Fruit fly (Drosophila melanogaster) whole organism, embryonic: ENCODE data around the gene mRpL15.

Experiments used
- Asciz ChIP-seq: fragments of 200-800 bp; sonication (Bioruptor generic); optimal IDR thresholded peaks from 2 replicates; lab custom pipeline; 2017; ENCODE audit warnings: missing biosample characterization, mild to moderate bottlenecking, missing genetic modification characterization, missing genetic modification reagents
- BEAF-32 ChIP-seq: fragments of 200-800 bp; sonication (Bioruptor generic); optimal IDR thresholded peaks from 3 replicates; lab custom pipeline; 2017; ENCODE audit warnings: missing biosample characterization, missing genetic modification characterization, mild to moderate bottlenecking, moderate library complexity, missing genetic modification reagents
- C15 ChIP-seq: fragments of 200-800 bp; sonication (Bioruptor generic); IDR thresholded peaks from 3 replicates; pipeline ENCODE4 v1.3.6; 2022; ENCODE audit warnings: missing biosample characterization, missing genetic modification characterization
- CG10959 ChIP-seq: fragments of 200-800 bp; sonication (Bioruptor generic); IDR thresholded peaks from 2 replicates; pipeline ENCODE4 v1.3.6; 2022; ENCODE audit warnings: missing biosample characterization, missing genetic modification characterization
- CG11723 ChIP-seq: fragments of 200-800 bp; sonication (Bioruptor generic); optimal IDR thresholded peaks from 2 replicates; lab custom pipeline; 2017; ENCODE audit warnings: missing biosample characterization, mild to moderate bottlenecking, missing genetic modification characterization
- CG12769 ChIP-seq: fragments of 200-800 bp; sonication (Bioruptor generic); optimal IDR thresholded peaks from 2 replicates; lab custom pipeline; 2019; ENCODE audit warnings: missing biosample characterization, mild to moderate bottlenecking, missing genetic modification characterization, moderate library complexity
- CG13287 ChIP-seq: fragments of 200-800 bp; sonication (Bioruptor generic); IDR thresholded peaks from 2 replicates; pipeline ENCODE4 v1.3.6; 2022; ENCODE audit warnings: missing biosample characterization, missing genetic modification characterization; ENCODE audit not compliant: partially characterized antibody
- CG16813 ChIP-seq: fragments of 200-800 bp; sonication (Bioruptor generic); IDR thresholded peaks from 3 replicates; pipeline ENCODE4 v1.3.6; 2022; ENCODE audit warnings: missing biosample characterization, missing genetic modification characterization; ENCODE audit not compliant: partially characterized antibody
- CG16863 ChIP-seq: fragments of 200-800 bp; sonication (Bioruptor generic); optimal IDR thresholded peaks from 3 replicates; lab custom pipeline; 2016; ENCODE audit warnings: missing biosample characterization, missing genetic modification characterization
- CG17186 ChIP-seq: fragments of 200-800 bp; sonication (Bioruptor generic); optimal IDR thresholded peaks from 3 replicates; lab custom pipeline; 2017; ENCODE audit warnings: missing biosample characterization, missing genetic modification reagents, missing genetic modification characterization
- CG17802 ChIP-seq: fragments of 200-800 bp; sonication (Bioruptor generic); optimal IDR thresholded peaks from 2 replicates; lab custom pipeline; 2018; ENCODE audit warnings: missing biosample characterization, mild to moderate bottlenecking, missing genetic modification characterization, moderate library complexity
- CG30431 ChIP-seq: fragments of 200-800 bp; sonication (Bioruptor generic); optimal IDR thresholded peaks from 2 replicates; lab custom pipeline; 2017; ENCODE audit warnings: missing biosample characterization, missing genetic modification characterization
- CG3163 ChIP-seq: fragments of 200-800 bp; sonication (Bioruptor generic); optimal IDR thresholded peaks from 3 replicates; lab custom pipeline; 2016; ENCODE audit warnings: missing biosample characterization, missing genetic modification characterization
- CG32772 ChIP-seq: fragments of 200-800 bp; sonication (Bioruptor generic); IDR thresholded peaks from 2 replicates; pipeline ENCODE4 v1.3.6; 2022; ENCODE audit warnings: missing biosample characterization, missing genetic modification characterization
- CG3847 ChIP-seq: fragments of 200-800 bp; sonication (Bioruptor generic); IDR thresholded peaks from 2 replicates; pipeline ENCODE4 v1.3.6; 2022; ENCODE audit warnings: missing biosample characterization, missing genetic modification characterization
- CG3995 ChIP-seq: fragments of 200-800 bp; sonication (Bioruptor generic); optimal IDR thresholded peaks from 3 replicates; lab custom pipeline; 2016; ENCODE audit warnings: missing biosample characterization, missing genetic modification characterization
- CG4360 ChIP-seq: fragments of 200-800 bp; sonication (Bioruptor generic); IDR thresholded peaks from 2 replicates; pipeline ENCODE4 v1.3.6; 2022; ENCODE audit warnings: missing biosample characterization, missing genetic modification characterization
- CG6175 ChIP-seq: fragments of 200-800 bp; sonication (Bioruptor generic); IDR thresholded peaks from 3 replicates; pipeline ENCODE4 v1.3.6; 2022; ENCODE audit warnings: missing biosample characterization, missing genetic modification characterization
- CG6272 ChIP-seq: fragments of 200-800 bp; sonication (Bioruptor generic); IDR thresholded peaks from 2 replicates; pipeline ENCODE4 v1.3.6; 2022; ENCODE audit warnings: missing biosample characterization, missing genetic modification characterization
- CG6689 ChIP-seq: fragments of 200-800 bp; sonication (Bioruptor generic); IDR thresholded peaks from 2 replicates; pipeline ENCODE4 v1.3.6; 2022; ENCODE audit warnings: missing biosample characterization, missing genetic modification characterization
- CG6813 ChIP-seq: fragments of 200-800 bp; sonication (Bioruptor generic); optimal IDR thresholded peaks from 2 replicates; lab custom pipeline; 2017; ENCODE audit warnings: missing biosample characterization, missing genetic modification characterization, mild to moderate bottlenecking, moderate library complexity, missing genetic modification reagents
- CG7372 ChIP-seq: fragments of 200-800 bp; sonication (Bioruptor generic); IDR thresholded peaks from 2 replicates; pipeline ENCODE4 v1.3.6; 2022; ENCODE audit warnings: missing biosample characterization, missing genetic modification characterization
- Dbx ChIP-seq: fragments of 200-800 bp; sonication (Bioruptor generic); IDR thresholded peaks from 3 replicates; pipeline ENCODE4 v1.3.6; 2022; ENCODE audit warnings: missing biosample characterization, missing genetic modification characterization
- Dip3 ChIP-seq: fragments of 200-800 bp; sonication (Bioruptor generic); optimal IDR thresholded peaks from 3 replicates; lab custom pipeline; 2016; ENCODE audit warnings: missing biosample characterization, missing genetic modification characterization
- Eip74EF ChIP-seq, 2 experiments: fragments of 200-800 bp in 1 of 2; fragments of >200 bp in 1 of 2; sonication (Bioruptor generic) in 1 of 2; optimal IDR thresholded peaks; 2 replicates each; lab custom pipeline; 2017 to 2019; ENCODE audit warnings: missing biosample characterization in 2 of 2, missing genetic modification characterization in 2 of 2, mild to moderate bottlenecking in 1 of 2, moderate library complexity in 1 of 2
- H15 ChIP-seq: fragments of 200-800 bp; sonication (Bioruptor generic); IDR thresholded peaks from 3 replicates; pipeline ENCODE4 v1.3.6; 2022; ENCODE audit warnings: missing biosample characterization, missing genetic modification characterization
- Lpt ChIP-seq: fragments of >200 bp; optimal IDR thresholded peaks from 2 replicates; lab custom pipeline; 2018; ENCODE audit warnings: missing biosample characterization, missing genetic modification characterization
- Nf-YA ChIP-seq: fragments of 200-800 bp; sonication (Bioruptor generic); IDR thresholded peaks from 2 replicates; pipeline ENCODE4 v1.3.6; 2022; ENCODE audit warnings: missing biosample characterization, missing genetic modification characterization
- Opbp ChIP-seq: fragments of 200-800 bp; sonication (Bioruptor generic); IDR thresholded peaks from 3 replicates; pipeline ENCODE4 v1.3.6; 2022; ENCODE audit warnings: missing biosample characterization, missing genetic modification characterization; ENCODE audit not compliant: partially characterized antibody
- Pdp1 ChIP-seq, 2 experiments: fragments of 200-800 bp; sonication (Bioruptor generic); optimal IDR thresholded peaks; 3 replicates each; lab custom pipeline; 2016; ENCODE audit warnings: missing biosample characterization in 2 of 2, missing genetic modification characterization in 2 of 2, mild to moderate bottlenecking in 1 of 2, moderate library complexity in 1 of 2
- Taf1 ChIP-seq: fragments of 200-800 bp; sonication (Bioruptor generic); IDR thresholded peaks from 2 replicates; pipeline ENCODE4 v1.3.6; 2022; ENCODE audit warnings: missing biosample characterization, missing genetic modification characterization
- bbx ChIP-seq: fragments of 200-800 bp; sonication (Bioruptor generic); IDR thresholded peaks from 2 replicates; pipeline ENCODE4 v1.3.6; 2022; ENCODE audit warnings: missing biosample characterization, missing genetic modification characterization; ENCODE audit not compliant: partially characterized antibody
- crp ChIP-seq, 2 experiments: fragments of 200-800 bp; sonication (Bioruptor generic); optimal IDR thresholded peaks; 2 replicates in 1 of 2; 3 replicates in 1 of 2; lab custom pipeline; 2017; ENCODE audit warnings: missing biosample characterization in 2 of 2, missing genetic modification characterization in 2 of 2, mild to moderate bottlenecking in 1 of 2, moderate library complexity in 1 of 2
- dan ChIP-seq: fragments of 200-800 bp; sonication (Bioruptor generic); IDR thresholded peaks from 2 replicates; pipeline ENCODE4 v1.3.6; 2022; ENCODE audit warnings: missing biosample characterization, missing genetic modification characterization
- dmrt11E ChIP-seq: fragments of 200-800 bp; sonication (Bioruptor generic); optimal IDR thresholded peaks from 3 replicates; lab custom pipeline; 2018; ENCODE audit warnings: missing biosample characterization, mild to moderate bottlenecking, missing genetic modification characterization, moderate library complexity
- ems ChIP-seq: fragments of 200-800 bp; sonication (Bioruptor generic); optimal IDR thresholded peaks from 3 replicates; lab custom pipeline; 2016; ENCODE audit warnings: missing biosample characterization, missing genetic modification characterization
- fd102C ChIP-seq: fragments of 200-800 bp; sonication (Bioruptor generic); optimal IDR thresholded peaks from 2 replicates; lab custom pipeline; 2018; ENCODE audit warnings: missing biosample characterization, mild to moderate bottlenecking, missing genetic modification characterization, moderate library complexity
- h ChIP-seq: fragments of >200 bp; optimal IDR thresholded peaks from 2 replicates; lab custom pipeline; 2017
- hkb ChIP-seq, 2 experiments: fragments of 200-800 bp in 1 of 2; fragments of >200 bp in 1 of 2; sonication (Bioruptor generic) in 1 of 2; IDR thresholded peaks in 1 of 2; optimal IDR thresholded peaks in 1 of 2; 2 replicates each; pipeline versions ENCODE4 v1.3.6 to Lab custom; 2017 to 2022; ENCODE audit warnings: missing biosample characterization in 1 of 2, missing genetic modification characterization in 1 of 2
- jumu ChIP-seq: fragments of 200-800 bp; sonication (Bioruptor generic); optimal IDR thresholded peaks from 3 replicates; lab custom pipeline; 2016; ENCODE audit warnings: missing biosample characterization, missing genetic modification characterization
- kah ChIP-seq: fragments of 200-800 bp; sonication (Bioruptor generic); optimal IDR thresholded peaks from 2 replicates; lab custom pipeline; 2018; ENCODE audit warnings: missing biosample characterization, mild to moderate bottlenecking, missing genetic modification characterization
- nau ChIP-seq: fragments of 200-800 bp; sonication (Bioruptor generic); optimal IDR thresholded peaks from 3 replicates; lab custom pipeline; 2017; ENCODE audit warnings: missing biosample characterization, mild to moderate bottlenecking, missing genetic modification characterization, missing genetic modification reagents
- onecut ChIP-seq: fragments of 200-800 bp; sonication (Bioruptor generic); IDR thresholded peaks from 2 replicates; pipeline ENCODE4 v1.3.6; 2022; ENCODE audit warnings: missing biosample characterization, missing genetic modification characterization
- prd ChIP-seq, 3 experiments: fragments of >200 bp in 2 of 3; fragments of 200-800 bp in 1 of 3; sonication (Bioruptor generic) in 1 of 3; optimal IDR thresholded peaks in 2 of 3; IDR thresholded peaks in 1 of 3; 2 replicates in 2 of 3; 3 replicates in 1 of 3; pipeline versions ENCODE4 v1.3.6 to Lab custom; 2017 to 2022; ENCODE audit warnings: missing biosample characterization in 1 of 3, missing genetic modification characterization in 1 of 3
- trem ChIP-seq: fragments of 200-800 bp; optimal IDR thresholded peaks from 3 replicates; lab custom pipeline; 2019; ENCODE audit warnings: missing biosample characterization, mild to moderate bottlenecking, missing genetic modification characterization, moderate library complexity
- tup ChIP-seq: fragments of 200-800 bp; sonication (Bioruptor generic); optimal IDR thresholded peaks from 2 replicates; lab custom pipeline; 2016; ENCODE audit warnings: missing biosample characterization, mild to moderate bottlenecking, missing genetic modification characterization, moderate library complexity
- vnd ChIP-seq: fragments of 200-800 bp; sonication (Bioruptor generic); IDR thresholded peaks from 3 replicates; pipeline ENCODE4 v1.3.6; 2022; ENCODE audit warnings: missing biosample characterization, missing genetic modification characterization; ENCODE audit not compliant: partially characterized antibody

mRpL15 gene

DNA sequence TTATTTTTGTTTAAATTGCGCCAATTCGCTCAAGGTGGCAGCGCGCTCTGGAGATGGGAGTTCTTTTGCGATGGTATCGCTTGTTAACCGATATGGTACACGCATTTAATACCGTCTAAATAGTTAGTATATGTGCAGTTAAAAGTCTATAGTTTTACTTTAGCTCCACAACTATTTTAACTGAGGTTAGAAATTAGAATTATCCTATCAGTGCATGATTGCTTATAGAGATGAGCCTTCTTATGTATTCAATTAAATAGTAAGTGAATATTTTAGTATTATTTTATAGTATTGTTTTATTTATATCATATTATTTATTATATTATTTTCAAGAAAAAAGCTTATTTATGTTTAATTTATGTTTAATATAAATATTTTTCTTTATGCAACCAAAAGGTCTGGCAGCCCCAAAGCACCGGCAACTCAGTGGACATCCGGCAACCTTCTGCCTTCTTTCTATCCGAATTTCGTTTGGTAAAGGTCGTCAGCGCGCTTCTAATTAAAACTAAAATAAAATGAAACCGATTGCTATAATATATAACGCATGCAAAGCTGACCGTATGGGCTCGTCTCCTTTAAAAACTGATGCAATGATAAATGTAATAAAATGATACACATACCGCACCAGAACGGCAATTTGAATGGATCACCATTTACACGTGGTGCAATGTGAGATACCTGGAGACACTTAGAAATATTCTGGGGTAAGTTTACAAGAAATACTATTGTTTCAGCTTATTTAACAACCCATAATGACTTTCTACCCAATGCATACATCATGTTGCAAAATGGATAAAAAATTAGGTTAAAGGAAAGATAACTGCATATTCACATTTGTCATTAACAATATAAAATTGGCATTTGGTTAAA lies 17.0 kb upstream of the mRpL15 start, which contains the start of gene CG5199 (continued):
- TF ChIP-seq trem (tag; lab: Kevin White, UChicago), result peak; percentile 93
- peak; percentile 65 for TF ChIP-seq CG7372 (GFP tag; lab: Robert Waterston, UW)
- TF ChIP-seq C15 (GFP tag; lab: Robert Waterston, UW), result no peak
- TF ChIP-seq CG17186 (GFP tag; lab: Kevin White, UChicago), result peak; percentile 41
- peak; percentile 24 for TF ChIP-seq Dip3
- peak; percentile 7 for TF ChIP-seq tup (GFP tag; lab: Kevin White, UChicago)
- peak; percentile 39; the same call in 1 of the 3 replicates for TF ChIP-seq H15 (GFP tag; lab: Robert Waterston, UW)
- no peak for TF ChIP-seq CG11723 (GFP tag; lab: Kevin White, UChicago)
- peak; percentile 81 for TF ChIP-seq vnd
- TF ChIP-seq hkb (optimal IDR thresholded peaks at IDR 0.05; lab: Kevin White, UChicago), result no peak
- TF ChIP-seq hkb (GFP tag; IDR thresholded peaks at IDR 0.05; lab: Robert Waterston, UW), result no peak
- TF ChIP-seq Eip74EF (GFP tag; optimal IDR thresholded peaks at IDR 0.05; lab: Kevin White, UChicago), result no peak
- TF ChIP-seq Pdp1 (GFP tag; optimal IDR thresholded peaks at IDR 0.05; lab: Kevin White, UChicago), result peak in 1 of 2 experiments; percentile 56
- no peak for TF ChIP-seq h (lab: Kevin White, UChicago)
- TF ChIP-seq jumu, result no peak
- peak; percentile 79 for TF ChIP-seq CG13287 (GFP tag; lab: Robert Waterston, UW)
- peak; percentile 64; the same call in 1 of the 2 replicates for TF ChIP-seq CG3847 (GFP tag; lab: Robert Waterston, UW)
- TF ChIP-seq CG17802 (tag; lab: Kevin White, UChicago), result peak; percentile 1
- peak; percentile 66 for TF ChIP-seq CG6689
- TF ChIP-seq dmrt11E (tag; lab: Kevin White, UChicago), result peak; percentile 82
- TF ChIP-seq Dbx (GFP tag; lab: Robert Waterston, UW), result peak; percentile 75; the same call in 2 of the 3 replicates
- peak; percentile 82 for TF ChIP-seq Opbp (GFP tag; lab: Robert Waterston, UW)
- peak; percentile 19 for TF ChIP-seq CG3995 (GFP tag; lab: Kevin White, UChicago)
- no peak for TF ChIP-seq ems (GFP tag; lab: Kevin White, UChicago)
- no peak for TF ChIP-seq Asciz (GFP tag; lab: Kevin White, UChicago)
- no peak for TF ChIP-seq Nf-YA (GFP tag; lab: Robert Waterston, UW)
- peak; percentile 78 for TF ChIP-seq CG6272 (GFP tag; lab: Robert Waterston, UW)
- peak; percentile 39 for TF ChIP-seq kah (GFP tag; lab: Kevin White, UChicago)
- TF ChIP-seq dan, result no peak
- TF ChIP-seq CG32772 (GFP tag; lab: Robert Waterston, UW), result peak; percentile 34; the same call in 1 of the 2 replicates
- 0 out of 3 replicates have a peak, but pooled peaks have one; percentile 51 for TF ChIP-seq CG6175 (GFP tag; lab: Robert Waterston, UW)
- TF ChIP-seq fd102C (GFP tag; lab: Kevin White, UChicago), result no peak
- TF ChIP-seq CG4360 (GFP tag; lab: Robert Waterston, UW), result no peak
- peak; percentile 37 for TF ChIP-seq CG6813 (GFP tag; lab: Kevin White, UChicago)
- no peak for TF ChIP-seq nau
- no peak for TF ChIP-seq Lpt (GFP tag; lab: Kevin White, UChicago)
- peak; percentile 67 for TF ChIP-seq bbx (GFP tag; lab: Robert Waterston, UW)
- TF ChIP-seq CG16813 (GFP tag; lab: Robert Waterston, UW), result peak; percentile 89
- TF ChIP-seq CG12769, result no peak
- TF ChIP-seq crp (GFP tag; optimal IDR thresholded peaks at IDR 0.05; lab: Kevin White, UChicago), result peak in 1 of 2 experiments; percentile 3
- TF ChIP-seq CG30431 (GFP tag; lab: Kevin White, UChicago), result peak; percentile 42
- peak; percentile 82 for TF ChIP-seq BEAF-32 (GFP tag; lab: Kevin White, UChicago)
- no peak for TF ChIP-seq onecut
- no peak for TF ChIP-seq CG3163
- TF ChIP-seq CG16863 (GFP tag; lab: Kevin White, UChicago), result no peak
- no peak for TF ChIP-seq Taf1
- TF ChIP-seq prd (optimal IDR thresholded peaks at IDR 0.05; lab: Kevin White, UChicago), result no peak
- TF ChIP-seq prd (GFP tag; IDR thresholded peaks at IDR 0.05; lab: Robert Waterston, UW), result peak; percentile 85
- TF ChIP-seq CG10959 (GFP tag; lab: Robert Waterston, UW), result no peak
